Worm (Caenorhabditis elegans): ENCODE results near the gene cysl-3.

- TF ChIP-seq W03F9.2 (tag; optimal IDR thresholded peaks at IDR 0.05) (no peak), dao-5 (tag; optimal IDR thresholded peaks at IDR 0.05) (no peak)
Observed at ce11 chrV:3812291-3812690, 36.4 kb upstream of the cysl-3 start, which contains the start of gene scl-12.

All from whole organism, L4/young adult.